Worm (Caenorhabditis elegans) whole organism, L4 larva: ENCODE measurements around the gene nlp-41.

Experiments used
- D1046.2 ChIP-seq: fragments of 200-800 bp; sonication (Bioruptor generic); IDR thresholded peaks from 2 replicates; pipeline ENCODE4 v1.3.6; 2022; ENCODE audit warnings: missing genetic modification characterization, missing compliant biosample characterization
- F10B5.3 ChIP-seq: sonication (generic microtip); optimal IDR thresholded peaks from 2 replicates; lab custom pipeline; 2016; ENCODE audit warnings: mild to moderate bottlenecking, missing genetic modification characterization, missing compliant biosample characterization
- F37D6.2 ChIP-seq: sonication (generic microtip); optimal IDR thresholded peaks from 2 replicates; lab custom pipeline; 2016; ENCODE audit warnings: mild to moderate bottlenecking, missing genetic modification characterization, missing compliant biosample characterization
- F44E2.7 ChIP-seq: fragments of 200-800 bp; sonication (Bioruptor generic); IDR thresholded peaks from 2 replicates; pipeline ENCODE4 v2.1.2; 2022; ENCODE audit warnings: missing genetic modification characterization, missing compliant biosample characterization
- F49E8.2 ChIP-seq: sonication (generic microtip); optimal IDR thresholded peaks from 2 replicates; lab custom pipeline; 2016; ENCODE audit warnings: missing compliant biosample characterization, mild to moderate bottlenecking, missing genetic modification characterization, borderline replicate concordance
- T26A8.4 ChIP-seq: fragments of 200-800 bp; sonication (Bioruptor generic); IDR thresholded peaks from 2 replicates; pipeline ENCODE4 v1.3.6; 2022; ENCODE audit warnings: missing genetic modification characterization, missing compliant biosample characterization
- Y48G9A.11 ChIP-seq: fragments of 200-800 bp; sonication (Bioruptor generic); IDR thresholded peaks from 2 replicates; pipeline ENCODE4 v1.3.6; 2022; ENCODE audit warnings: missing genetic modification reagents, missing genetic modification characterization, missing compliant biosample characterization
- Y75B8A.6 ChIP-seq: fragments of 200-800 bp; sonication (Bioruptor generic); IDR thresholded peaks from 2 replicates; pipeline ENCODE4 v1.3.6; 2022; ENCODE audit warnings: missing genetic modification reagents, missing genetic modification characterization, missing compliant biosample characterization
- ZK337.2 ChIP-seq: fragments of 200-800 bp; sonication (Bioruptor generic); IDR thresholded peaks from 2 replicates; pipeline ENCODE4 v1.3.6; 2022; ENCODE audit warnings: missing genetic modification reagents, missing genetic modification characterization, missing compliant biosample characterization
- ceh-44 ChIP-seq: fragments of 200-800 bp; sonication (Bioruptor generic); IDR thresholded peaks from 2 replicates; pipeline ENCODE4 v1.3.6; 2022; ENCODE audit warnings: missing genetic modification reagents, missing genetic modification characterization, missing compliant biosample characterization
- ctbp-1 ChIP-seq: fragments of 200-800 bp; sonication (Bioruptor generic); IDR thresholded peaks from 2 replicates; pipeline ENCODE4 v1.3.6; 2022; ENCODE audit warnings: missing genetic modification reagents, missing genetic modification characterization, missing compliant biosample characterization
- daf-19 ChIP-seq: fragments of 200-800 bp; sonication (Bioruptor generic); conservative IDR thresholded peaks from 2 replicates; pipeline ENCODE4 v1.3.6; 2022; ENCODE audit warnings: missing genetic modification characterization, missing compliant biosample characterization
- dmd-8 ChIP-seq: fragments of 200-800 bp; sonication (Bioruptor generic); IDR thresholded peaks from 2 replicates; pipeline ENCODE4 v1.3.6; 2022; ENCODE audit warnings: missing genetic modification characterization, missing compliant biosample characterization
- dpl-1 ChIP-seq: fragments of 150-350 bp; optimal IDR thresholded peaks from 2 replicates; lab custom pipeline; 2014; ENCODE audit warnings: missing biosample characterization, missing genetic modification reagents, missing genetic modification characterization
- duxl-1 ChIP-seq: sonication (generic microtip); optimal IDR thresholded peaks from 2 replicates; lab custom pipeline; 2016; ENCODE audit warnings: mild to moderate bottlenecking, missing genetic modification characterization, moderate library complexity, missing compliant biosample characterization; ENCODE audit not compliant: poor library complexity
- egl-43 ChIP-seq: fragments of 200-800 bp; sonication (Bioruptor generic); IDR thresholded peaks from 2 replicates; pipeline ENCODE4 v1.3.6; 2022; ENCODE audit warnings: missing genetic modification reagents, missing genetic modification characterization, missing compliant biosample characterization
- fkh-10 ChIP-seq: fragments of 150-350 bp; optimal IDR thresholded peaks from 2 replicates; lab custom pipeline; 2014; ENCODE audit warnings: missing biosample characterization, missing genetic modification reagents, missing genetic modification characterization
- gei-8 ChIP-seq: fragments of 200-800 bp; sonication (Bioruptor generic); optimal IDR thresholded peaks from 2 replicates; lab custom pipeline; 2018; ENCODE audit warnings: mild to moderate bottlenecking, missing genetic modification characterization, missing compliant biosample characterization
- hif-1 ChIP-seq, 2 experiments: sonication (generic microtip); optimal IDR thresholded peaks; 2 replicates each; lab custom pipeline; 2016 to 2017; ENCODE audit warnings: missing compliant biosample characterization in 2 of 2, missing genetic modification characterization in 2 of 2, missing genetic modification reagents in 2 of 2, missing genotype in 2 of 2, mild to moderate bottlenecking in 1 of 2
- hlh-11 ChIP-seq: fragments of 200-800 bp; sonication (Bioruptor generic); optimal IDR thresholded peaks from 2 replicates; lab custom pipeline; 2018; ENCODE audit warnings: mild to moderate bottlenecking, missing genetic modification characterization, missing compliant biosample characterization
- hlh-30 ChIP-seq: sonication (generic microtip); optimal IDR thresholded peaks from 2 replicates; lab custom pipeline; 2017; ENCODE audit warnings: antibody characterized with exemption, mild to moderate bottlenecking, missing genetic modification characterization, missing compliant biosample characterization; ENCODE audit not compliant: insufficient read depth
- hmg-1.1 ChIP-seq: fragments of 200-800 bp; sonication (Bioruptor generic); IDR thresholded peaks from 2 replicates; pipeline ENCODE4 v1.3.6; 2022; ENCODE audit warnings: missing genetic modification reagents, missing genetic modification characterization, missing compliant biosample characterization
- lim-7 ChIP-seq: fragments of 200-800 bp; sonication (Bioruptor generic); IDR thresholded peaks from 2 replicates; pipeline ENCODE4 v1.3.6; 2022; ENCODE audit warnings: missing genetic modification characterization, missing compliant biosample characterization
- lin-13 ChIP-seq: fragments of 150-350 bp; optimal IDR thresholded peaks from 2 replicates; lab custom pipeline; 2014; ENCODE audit warnings: missing biosample characterization, missing genetic modification reagents, missing genetic modification characterization
- lin-29 ChIP-seq: fragments of 200-800 bp; sonication (Bioruptor generic); IDR thresholded peaks from 2 replicates; pipeline ENCODE4 v1.3.6; 2022; ENCODE audit warnings: missing genetic modification reagents, missing genetic modification characterization, missing compliant biosample characterization
- lir-3 ChIP-seq: sonication (generic microtip); optimal IDR thresholded peaks from 2 replicates; lab custom pipeline; 2016; ENCODE audit warnings: mild to moderate bottlenecking, missing genetic modification characterization, missing compliant biosample characterization
- madf-5 ChIP-seq, 2 experiments: fragments of 200-800 bp; sonication (Bioruptor generic); IDR thresholded peaks; 2 replicates each; pipeline ENCODE4 v1.3.6; 2022; ENCODE audit warnings: missing compliant biosample characterization in 2 of 2, missing genetic modification characterization in 2 of 2
- madf-9 ChIP-seq: fragments of 200-800 bp; sonication (Bioruptor generic); conservative IDR thresholded peaks from 2 replicates; pipeline ENCODE4 v1.3.6; 2022; ENCODE audit warnings: missing genetic modification reagents, missing genetic modification characterization, missing compliant biosample characterization
- mdl-1 ChIP-seq, 2 experiments: fragments of 150-350 bp in 1 of 2; sonication (generic microtip) in 1 of 2; optimal IDR thresholded peaks; 2 replicates each; lab custom pipeline; 2014 to 2017; ENCODE audit warnings: missing biosample characterization in 2 of 2, missing genetic modification characterization in 2 of 2
- mdt-29 ChIP-seq: fragments of 200-800 bp; sonication (Bioruptor generic); IDR thresholded peaks from 2 replicates; pipeline ENCODE4 v1.3.6; 2022; ENCODE audit warnings: missing genetic modification reagents, missing genetic modification characterization, missing compliant biosample characterization
- mep-1 ChIP-seq: fragments of 150-350 bp; sonication (generic microtip); optimal IDR thresholded peaks from 3 replicates; lab custom pipeline; 2014; ENCODE audit warnings: missing biosample characterization, missing genetic modification characterization
- mes-2 ChIP-seq: sonication (generic microtip); optimal IDR thresholded peaks from 2 replicates; lab custom pipeline; 2016; ENCODE audit warnings: missing genotype, mild to moderate bottlenecking, missing genetic modification characterization, missing compliant biosample characterization; ENCODE audit not compliant: poor library complexity, severe bottlenecking
- mxl-2 ChIP-seq: fragments of 200-800 bp; sonication (Bioruptor generic); conservative IDR thresholded peaks from 2 replicates; pipeline ENCODE4 v1.3.6; 2022; ENCODE audit warnings: missing genetic modification reagents, missing genetic modification characterization, missing compliant biosample characterization
- mxl-3 ChIP-seq: fragments of 200-800 bp; sonication (Bioruptor generic); optimal IDR thresholded peaks from 2 replicates; lab custom pipeline; 2018; ENCODE audit warnings: mild to moderate bottlenecking, missing genetic modification characterization, missing compliant biosample characterization
- nhr-102 ChIP-seq: sonication (generic microtip); optimal IDR thresholded peaks from 2 replicates; lab custom pipeline; 2016; ENCODE audit warnings: mild to moderate bottlenecking, missing genetic modification characterization, moderate library complexity, missing compliant biosample characterization
- nhr-237 ChIP-seq: sonication (generic microtip); optimal IDR thresholded peaks from 2 replicates; lab custom pipeline; 2017; ENCODE audit warnings: missing biosample characterization, missing genetic modification characterization
- nhr-41 ChIP-seq: fragments of 200-800 bp; sonication (Bioruptor generic); IDR thresholded peaks from 2 replicates; pipeline ENCODE4 v1.3.6; 2022; ENCODE audit warnings: missing genetic modification reagents, missing genetic modification characterization, missing compliant biosample characterization
- nhr-42 ChIP-seq: fragments of 200-800 bp; sonication (Bioruptor generic); IDR thresholded peaks from 2 replicates; pipeline ENCODE4 v1.3.6; 2022; ENCODE audit warnings: missing genetic modification characterization, missing compliant biosample characterization
- pqm-1 ChIP-seq: sonication (generic microtip); optimal IDR thresholded peaks from 2 replicates; lab custom pipeline; 2017; ENCODE audit warnings: missing biosample characterization, missing genetic modification characterization
- saeg-2 ChIP-seq: fragments of 200-800 bp; sonication (Bioruptor generic); IDR thresholded peaks from 2 replicates; pipeline ENCODE4 v1.3.6; 2022; ENCODE audit warnings: missing genetic modification reagents, missing genetic modification characterization, missing compliant biosample characterization
- set-16 ChIP-seq: fragments of 200-800 bp; sonication (Bioruptor generic); IDR thresholded peaks from 2 replicates; pipeline ENCODE4 v1.3.6; 2022; ENCODE audit warnings: missing genetic modification reagents, missing genetic modification characterization, missing compliant biosample characterization
- snpc-4 ChIP-seq: fragments of 150-350 bp; optimal IDR thresholded peaks from 2 replicates; lab custom pipeline; 2014; ENCODE audit warnings: missing biosample characterization, missing genetic modification characterization
- spr-1 ChIP-seq: sonication (generic microtip); optimal IDR thresholded peaks from 2 replicates; lab custom pipeline; 2016; ENCODE audit warnings: mild to moderate bottlenecking, missing genetic modification characterization, missing compliant biosample characterization
- spr-3 ChIP-seq: fragments of 200-800 bp; sonication (Bioruptor generic); optimal IDR thresholded peaks from 2 replicates; lab custom pipeline; 2018; ENCODE audit warnings: mild to moderate bottlenecking, missing genetic modification characterization, missing compliant biosample characterization
- tag-97 ChIP-seq: fragments of 200-800 bp; sonication (Bioruptor generic); IDR thresholded peaks from 2 replicates; pipeline ENCODE4 v1.3.6; 2022; ENCODE audit warnings: missing genetic modification characterization, missing compliant biosample characterization
- tra-1 ChIP-seq: fragments of 200-800 bp; sonication (Bioruptor generic); IDR thresholded peaks from 2 replicates; pipeline ENCODE4 v1.3.6; 2022; ENCODE audit warnings: missing genetic modification reagents, missing genetic modification characterization, missing compliant biosample characterization
- unc-130 ChIP-seq: sonication (generic microtip); optimal IDR thresholded peaks from 2 replicates; lab custom pipeline; 2016; ENCODE audit warnings: missing genetic modification reagents, missing genetic modification characterization, missing compliant biosample characterization
- vab-7 ChIP-seq: fragments of 200-800 bp; sonication (Bioruptor generic); IDR thresholded peaks from 2 replicates; pipeline ENCODE4 v1.3.6; 2022; ENCODE audit warnings: missing genetic modification reagents, missing genetic modification characterization, missing compliant biosample characterization
- zfp-3 ChIP-seq: fragments of 200-800 bp; sonication (Bioruptor generic); conservative IDR thresholded peaks from 2 replicates; pipeline ENCODE4 v1.3.6; 2022; ENCODE audit warnings: missing genetic modification reagents, missing genetic modification characterization, missing compliant biosample characterization

The nlp-41 gene

DNA sequence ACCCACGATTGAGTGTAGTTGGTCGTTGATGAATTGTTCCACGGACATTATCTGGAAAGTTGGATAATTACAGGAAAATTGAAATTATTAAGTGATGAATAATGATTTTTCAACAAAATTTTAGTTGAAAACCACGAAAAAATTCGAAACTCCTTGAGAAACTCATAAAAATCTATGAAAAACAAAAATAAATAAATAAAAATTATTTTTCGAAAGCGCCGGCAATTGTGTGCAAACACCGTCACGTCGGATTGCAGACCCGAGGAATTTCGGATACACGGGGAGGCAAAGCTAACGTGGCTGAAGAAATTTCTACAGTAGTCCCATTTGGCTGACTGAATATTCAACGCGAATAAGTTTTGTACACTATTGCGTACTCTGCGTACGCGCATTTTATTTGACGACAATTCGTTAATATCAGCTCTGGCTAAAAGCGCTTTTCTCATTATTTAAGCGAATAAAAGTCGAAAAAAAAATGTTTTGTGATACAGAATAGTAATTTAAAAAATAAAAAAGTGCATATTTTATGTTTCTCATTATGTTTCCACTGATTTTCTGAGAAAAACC lies 10.9 kb downstream of the nlp-41 start, which contains the start of gene mog-4 (continued):
- peak; percentile 100 for TF ChIP-seq hmg-1.1 (GFP tag; lab: Robert Waterston, UW)
- peak; percentile 100 for TF ChIP-seq Y75B8A.6 (GFP tag; lab: Robert Waterston, UW)
- peak; percentile 75 for TF ChIP-seq fkh-10 (GFP tag; lab: Kevin White, UChicago)
- peak; percentile 99 for TF ChIP-seq ceh-44 (GFP tag; lab: Robert Waterston, UW)
- peak; percentile 61 for TF ChIP-seq lir-3 (tag; lab: Kevin White, UChicago)
- TF ChIP-seq D1046.2 (GFP tag; lab: Robert Waterston, UW): peak; percentile 98
- TF ChIP-seq zfp-3 (GFP tag; lab: Robert Waterston, UW): peak; percentile 100
- TF ChIP-seq F49E8.2 (tag; lab: Kevin White, UChicago): peak; percentile 84
- peak; percentile 83 for TF ChIP-seq dmd-8 (GFP tag; lab: Robert Waterston, UW)
- peak; percentile 99 for TF ChIP-seq T26A8.4 (GFP tag; lab: Robert Waterston, UW)
- TF ChIP-seq dpl-1: peak; percentile 79
- peak; percentile 76 to 96 for TF ChIP-seq hif-1 (tag; optimal IDR thresholded peaks at IDR 0.05; lab: Kevin White, UChicago)
- TF ChIP-seq madf-9 (GFP tag; lab: Robert Waterston, UW): peak; percentile 100
- TF ChIP-seq lin-29 (GFP tag; lab: Robert Waterston, UW): peak; percentile 98
- TF ChIP-seq mdl-1 (tag; optimal IDR thresholded peaks at IDR 0.05; lab: Kevin White, UChicago): peak in 1 of 2 experiments; percentile 83
- TF ChIP-seq ZK337.2 (GFP tag; lab: Robert Waterston, UW): peak; percentile 100
- peak; percentile 90 for TF ChIP-seq mep-1
- TF ChIP-seq mdt-29 (GFP tag; lab: Robert Waterston, UW): peak; percentile 99
- TF ChIP-seq gei-8 (GFP tag; lab: Kevin White, UChicago): peak; percentile 41
- TF ChIP-seq madf-5 (GFP tag; IDR thresholded peaks at IDR 0.05; lab: Robert Waterston, UW): peak; percentile 99 to 100
- peak; percentile 84 for TF ChIP-seq spr-3 (GFP tag; lab: Kevin White, UChicago)
- peak; percentile 94 for TF ChIP-seq mxl-3 (GFP tag; lab: Kevin White, UChicago)
- peak; percentile 71 for TF ChIP-seq hlh-30 (tag; lab: Kevin White, UChicago)
- peak; percentile 100 for TF ChIP-seq nhr-42 (GFP tag; lab: Robert Waterston, UW)
- peak; percentile 98 for TF ChIP-seq Y48G9A.11
- peak; percentile 98 for TF ChIP-seq nhr-41 (GFP tag; lab: Robert Waterston, UW)
- TF ChIP-seq ctbp-1: peak; percentile 99
- peak; percentile 82 for TF ChIP-seq lim-7
- peak; percentile 100 for TF ChIP-seq tra-1
- peak; percentile 100 for TF ChIP-seq tag-97
- peak; percentile 77; the same call in 1 of the 2 replicates for TF ChIP-seq F44E2.7
- peak; percentile 32 for TF ChIP-seq snpc-4
- TF ChIP-seq mxl-2 (GFP tag; lab: Robert Waterston, UW): peak; percentile 94
- TF ChIP-seq duxl-1 (tag; lab: Kevin White, UChicago): peak; percentile 92
- TF ChIP-seq pqm-1 (tag; lab: Kevin White, UChicago): peak; percentile 5
- peak; percentile 95 for TF ChIP-seq hlh-11 (tag; lab: Kevin White, UChicago)
- TF ChIP-seq saeg-2 (GFP tag; lab: Robert Waterston, UW): peak; percentile 98
- TF ChIP-seq unc-130 (GFP tag; lab: Kevin White, UChicago): peak; percentile 98
- TF ChIP-seq spr-1 (tag; lab: Kevin White, UChicago): peak; percentile 93
- TF ChIP-seq nhr-237 (tag; lab: Kevin White, UChicago): peak; percentile 54
- peak; percentile 92 for TF ChIP-seq F37D6.2
- peak; percentile 9; the same call in 1 of the 2 replicates for TF ChIP-seq set-16 (GFP tag; lab: Robert Waterston, UW)
- peak; percentile 98 for TF ChIP-seq daf-19
- TF ChIP-seq egl-43: peak; percentile 98
- TF ChIP-seq mes-2 (tag; lab: Kevin White, UChicago): peak; percentile 98
- TF ChIP-seq nhr-102 (tag; lab: Kevin White, UChicago): peak; percentile 95
- TF ChIP-seq F10B5.3 (tag; lab: Kevin White, UChicago): peak; percentile 74
- TF ChIP-seq vab-7 (GFP tag; lab: Robert Waterston, UW): peak; percentile 100
- peak; percentile 62 for TF ChIP-seq lin-13
